Fruit fly (Drosophila melanogaster) whole organism, embryonic: ENCODE results near the gene path.

Source experiments
- Aef1 ChIP-seq: fragments of 200-800 bp; sonication (Bioruptor generic); IDR thresholded peaks from 3 replicates; pipeline ENCODE4 v1.3.6; 2022; ENCODE audit warnings: missing biosample characterization, missing genetic modification characterization
- Atf6 ChIP-seq: fragments of 200-800 bp; sonication (Bioruptor generic); IDR thresholded peaks from 2 replicates; pipeline ENCODE4 v1.3.6; 2022; ENCODE audit warnings: missing biosample characterization, missing genetic modification characterization
- Awh ChIP-seq: fragments of 200-800 bp; sonication (Bioruptor generic); IDR thresholded peaks from 2 replicates; pipeline ENCODE4, ENCODE4 v1.3.6; 2022; ENCODE audit warnings: missing biosample characterization, missing genetic modification characterization
- CG10565 ChIP-seq: fragments of 200-800 bp; sonication (Bioruptor generic); optimal IDR thresholded peaks from 3 replicates; lab custom pipeline; 2016; ENCODE audit warnings: missing biosample characterization, mild to moderate bottlenecking, missing genetic modification characterization
- CG11504 ChIP-seq: fragments of 200-800 bp; sonication (Bioruptor generic); optimal IDR thresholded peaks from 3 replicates; lab custom pipeline; 2019; ENCODE audit warnings: missing biosample characterization, mild to moderate bottlenecking, missing genetic modification characterization, moderate library complexity
- CG12219 ChIP-seq: fragments of 200-800 bp; sonication (Bioruptor generic); optimal IDR thresholded peaks from 3 replicates; lab custom pipeline; 2018; ENCODE audit warnings: missing biosample characterization, mild to moderate bottlenecking, missing genetic modification characterization
- CG14965 ChIP-seq: fragments of 200-800 bp; sonication (Bioruptor generic); optimal IDR thresholded peaks from 2 replicates; lab custom pipeline; 2016; ENCODE audit warnings: missing biosample characterization, missing genetic modification characterization, borderline replicate concordance
- CG18011 ChIP-seq: fragments of 200-800 bp; sonication (Bioruptor generic); optimal IDR thresholded peaks from 2 replicates; lab custom pipeline; 2017; ENCODE audit warnings: missing biosample characterization, missing genetic modification characterization, mild to moderate bottlenecking, moderate library complexity, missing genotype
- CG1832 ChIP-seq: fragments of 200-800 bp; sonication (Bioruptor generic); optimal IDR thresholded peaks from 2 replicates; lab custom pipeline; 2017; ENCODE audit warnings: missing biosample characterization, mild to moderate bottlenecking, missing genetic modification characterization, inconsistent platforms
- CG2116 ChIP-seq: fragments of 200-800 bp; sonication (Bioruptor generic); optimal IDR thresholded peaks from 3 replicates; lab custom pipeline; 2018; ENCODE audit warnings: missing biosample characterization, mild to moderate bottlenecking, missing genetic modification characterization
- CG30020 ChIP-seq: fragments of 200-800 bp; optimal IDR thresholded peaks from 2 replicates; lab custom pipeline; 2019; ENCODE audit warnings: missing biosample characterization, mild to moderate bottlenecking, missing genetic modification characterization, moderate library complexity
- CG3065 ChIP-seq: fragments of 200-800 bp; sonication (Bioruptor generic); optimal IDR thresholded peaks from 2 replicates; lab custom pipeline; 2016; ENCODE audit warnings: missing biosample characterization, missing genetic modification characterization
- CG31441 ChIP-seq: fragments of 200-800 bp; sonication (Bioruptor generic); IDR thresholded peaks from 2 replicates; pipeline ENCODE4 v1.3.6; 2022; ENCODE audit warnings: missing biosample characterization, missing genetic modification characterization
- CG34422 ChIP-seq: fragments of 200-800 bp; sonication (Bioruptor generic); IDR thresholded peaks from 3 replicates; pipeline ENCODE4 v1.3.6; 2022; ENCODE audit warnings: missing biosample characterization, missing genetic modification characterization
- CG4854 ChIP-seq: fragments of 200-800 bp; sonication (Bioruptor generic); optimal IDR thresholded peaks from 2 replicates; lab custom pipeline; 2016; ENCODE audit warnings: missing biosample characterization, missing genetic modification characterization, inconsistent platforms
- CG6254 ChIP-seq: fragments of 200-800 bp; sonication (Bioruptor generic); optimal IDR thresholded peaks from 3 replicates; lab custom pipeline; 2017; ENCODE audit warnings: mild to moderate bottlenecking, missing biosample characterization, missing genetic modification reagents, missing genetic modification characterization
- CG6765 ChIP-seq: fragments of 200-800 bp; sonication (Bioruptor generic); optimal IDR thresholded peaks from 3 replicates; lab custom pipeline; 2017; ENCODE audit warnings: missing biosample characterization, mild to moderate bottlenecking, missing genetic modification characterization
- CG8089 ChIP-seq: fragments of 200-800 bp; sonication (Bioruptor generic); optimal IDR thresholded peaks from 3 replicates; lab custom pipeline; 2016; ENCODE audit warnings: missing biosample characterization, missing genetic modification characterization
- ERR ChIP-seq: fragments of 200-800 bp; sonication (Bioruptor generic); optimal IDR thresholded peaks from 2 replicates; lab custom pipeline; 2016; ENCODE audit warnings: missing biosample characterization, missing genetic modification characterization
- Elba2 ChIP-seq: fragments of 200-800 bp; sonication (Bioruptor generic); optimal IDR thresholded peaks from 3 replicates; lab custom pipeline; 2016; ENCODE audit warnings: missing biosample characterization, missing genetic modification characterization
- Gug ChIP-seq: fragments of 200-800 bp; sonication (Bioruptor generic); IDR thresholded peaks from 4 replicates; pipeline ENCODE4 v1.3.6; 2022; ENCODE audit warnings: missing biosample characterization, missing genetic modification characterization
- HLH54F ChIP-seq: fragments of 200-800 bp; sonication (Bioruptor generic); optimal IDR thresholded peaks from 3 replicates; lab custom pipeline; 2016; ENCODE audit warnings: missing biosample characterization, missing genetic modification characterization
- Hr51 ChIP-seq, 2 experiments: fragments of 200-800 bp; sonication (Bioruptor generic); optimal IDR thresholded peaks; 2 replicates in 1 of 2; 3 replicates in 1 of 2; lab custom pipeline; 2016 to 2018; ENCODE audit warnings: missing biosample characterization in 2 of 2, missing genetic modification characterization in 2 of 2, mild to moderate bottlenecking in 1 of 2, moderate library complexity in 1 of 2
- Meics ChIP-seq: fragments of 200-800 bp; sonication (Bioruptor generic); optimal IDR thresholded peaks from 2 replicates; lab custom pipeline; 2017; ENCODE audit warnings: missing biosample characterization, mild to moderate bottlenecking, missing genetic modification characterization
- Neu2 ChIP-seq: fragments of 200-800 bp; sonication (Bioruptor generic); optimal IDR thresholded peaks from 3 replicates; lab custom pipeline; 2016; ENCODE audit warnings: missing biosample characterization, missing genetic modification characterization, borderline replicate concordance
- Oaz ChIP-seq: fragments of 200-800 bp; sonication (Bioruptor generic); IDR thresholded peaks from 2 replicates; pipeline ENCODE4 v1.3.6; 2022; ENCODE audit warnings: missing biosample characterization, missing genetic modification characterization
- Optix ChIP-seq: fragments of 200-800 bp; sonication (Bioruptor generic); IDR thresholded peaks from 3 replicates; pipeline ENCODE4 v1.3.6; 2022; ENCODE audit warnings: missing biosample characterization, missing genetic modification characterization
- Six4 ChIP-seq: fragments of 200-800 bp; sonication (Bioruptor generic); optimal IDR thresholded peaks from 2 replicates; lab custom pipeline; 2016; ENCODE audit warnings: missing biosample characterization, missing genetic modification characterization
- Sry-δ ChIP-seq: fragments of 200-800 bp; sonication (Bioruptor generic); optimal IDR thresholded peaks from 2 replicates; lab custom pipeline; 2016; ENCODE audit warnings: missing biosample characterization, missing genetic modification characterization
- Xrp1 ChIP-seq: fragments of 200-800 bp; sonication (Bioruptor generic); IDR thresholded peaks from 2 replicates; pipeline ENCODE4 v1.3.6; 2022; ENCODE audit warnings: missing biosample characterization, missing genetic modification characterization
- YL-1 ChIP-seq: fragments of 200-800 bp; sonication (Bioruptor generic); optimal IDR thresholded peaks from 3 replicates; lab custom pipeline; 2017; ENCODE audit warnings: missing biosample characterization, mild to moderate bottlenecking, missing genetic modification characterization
- cg ChIP-seq: fragments of 200-800 bp; sonication (Bioruptor generic); optimal IDR thresholded peaks from 3 replicates; lab custom pipeline; 2019; ENCODE audit warnings: missing biosample characterization, mild to moderate bottlenecking, missing genetic modification characterization, moderate library complexity
- chm ChIP-seq: fragments of 200-800 bp; sonication (Bioruptor generic); IDR thresholded peaks from 2 replicates; pipeline ENCODE4 v1.3.6; 2022; ENCODE audit warnings: missing biosample characterization, missing genetic modification characterization
- da ChIP-seq: fragments of 200-800 bp; sonication (Bioruptor generic); optimal IDR thresholded peaks from 2 replicates; lab custom pipeline; 2016; ENCODE audit warnings: missing biosample characterization, missing genetic modification characterization
- dan ChIP-seq: fragments of 200-800 bp; sonication (Bioruptor generic); IDR thresholded peaks from 2 replicates; pipeline ENCODE4 v1.3.6; 2022; ENCODE audit warnings: missing biosample characterization, missing genetic modification characterization
- danr ChIP-seq: fragments of 200-800 bp; sonication (Bioruptor generic); IDR thresholded peaks from 2 replicates; pipeline ENCODE4 v1.3.6; 2022; ENCODE audit warnings: missing biosample characterization, missing genetic modification characterization
- emc ChIP-seq: fragments of 200-800 bp; sonication (Bioruptor generic); optimal IDR thresholded peaks from 2 replicates; lab custom pipeline; 2016; ENCODE audit warnings: missing biosample characterization, missing genetic modification characterization
- en ChIP-seq: fragments of 200-800 bp; sonication (Bioruptor generic); optimal IDR thresholded peaks from 2 replicates; lab custom pipeline; 2016; ENCODE audit warnings: missing biosample characterization, missing genetic modification characterization
- esg ChIP-seq: fragments of 200-800 bp; sonication (Bioruptor generic); conservative IDR thresholded peaks from 2 replicates; pipeline ENCODE4 v1.3.6; 2022; ENCODE audit warnings: missing biosample characterization, missing genetic modification characterization
- fd96Cb ChIP-seq: fragments of 200-800 bp; sonication (Bioruptor generic); optimal IDR thresholded peaks from 2 replicates; lab custom pipeline; 2018; ENCODE audit warnings: missing biosample characterization, mild to moderate bottlenecking, missing genetic modification characterization, moderate library complexity
- gt ChIP-seq: fragments of 200-800 bp; sonication (Bioruptor generic); IDR thresholded peaks from 2 replicates; pipeline ENCODE4 v1.3.6; 2022; ENCODE audit warnings: missing biosample characterization, missing genetic modification characterization
- nom ChIP-seq: fragments of 200-800 bp; sonication (Bioruptor generic); optimal IDR thresholded peaks from 2 replicates; lab custom pipeline; 2017; ENCODE audit warnings: missing biosample characterization, missing genetic modification characterization, mild to moderate bottlenecking, moderate library complexity, missing genetic modification reagents
- pum ChIP-seq: fragments of 200-800 bp; sonication (Bioruptor generic); optimal IDR thresholded peaks from 2 replicates; lab custom pipeline; 2016; ENCODE audit warnings: missing biosample characterization, missing genetic modification characterization
- run ChIP-seq: fragments of 200-800 bp; sonication (Bioruptor generic); optimal IDR thresholded peaks from 3 replicates; lab custom pipeline; 2018; ENCODE audit warnings: missing biosample characterization, mild to moderate bottlenecking, missing genetic modification characterization
- salm ChIP-seq: fragments of 200-800 bp; sonication (Bioruptor generic); optimal IDR thresholded peaks from 2 replicates; lab custom pipeline; 2018; ENCODE audit warnings: missing biosample characterization, mild to moderate bottlenecking, missing genetic modification characterization
- sd ChIP-seq: fragments of 200-800 bp; sonication (Bioruptor generic); optimal IDR thresholded peaks from 3 replicates; lab custom pipeline; 2018; ENCODE audit warnings: missing biosample characterization, mild to moderate bottlenecking, missing genetic modification characterization, moderate library complexity
- slp2 ChIP-seq: fragments of 200-800 bp; sonication (Bioruptor generic); optimal IDR thresholded peaks from 2 replicates; lab custom pipeline; 2016; ENCODE audit warnings: missing biosample characterization, missing genetic modification characterization
- sna ChIP-seq: fragments of 200-800 bp; sonication (Bioruptor generic); IDR thresholded peaks from 2 replicates; pipeline ENCODE4 v1.3.6; 2022; ENCODE audit warnings: missing biosample characterization, missing genetic modification characterization; ENCODE audit not compliant: partially characterized antibody
- tio ChIP-seq: fragments of 200-800 bp; sonication (Bioruptor generic); optimal IDR thresholded peaks from 2 replicates; lab custom pipeline; 2017; ENCODE audit warnings: missing biosample characterization, missing genetic modification characterization, inconsistent platforms
- tup ChIP-seq: fragments of 200-800 bp; sonication (Bioruptor generic); optimal IDR thresholded peaks from 2 replicates; lab custom pipeline; 2016; ENCODE audit warnings: missing biosample characterization, mild to moderate bottlenecking, missing genetic modification characterization, moderate library complexity
- wor ChIP-seq: fragments of 200-800 bp; sonication (Bioruptor generic); IDR thresholded peaks from 2 replicates; pipeline ENCODE4 v1.3.6; 2022; ENCODE audit warnings: missing biosample characterization, missing genetic modification characterization

Gene path

dm6 chr3L:9457619-9458092 lies 47.5 kb downstream of the path start, which contains the start of gene CG3437 (continued):
- peak; percentile 100 for TF ChIP-seq CG34422 (GFP tag; lab: Robert Waterston, UW)
- peak; percentile 99 for TF ChIP-seq Optix (GFP tag; lab: Robert Waterston, UW)
- TF ChIP-seq CG11504, result peak; percentile 98
- peak; percentile 98 for TF ChIP-seq YL-1 (GFP tag; lab: Kevin White, UChicago)
- TF ChIP-seq Hr51 (GFP tag; optimal IDR thresholded peaks at IDR 0.05; lab: Kevin White, UChicago), result peak; percentile 97 to 98
- peak; percentile 98 for TF ChIP-seq dan
- peak; percentile 100 for TF ChIP-seq Xrp1 (GFP tag; lab: Robert Waterston, UW)
- peak; percentile 95 for TF ChIP-seq Neu2 (GFP tag; lab: Kevin White, UChicago)
- peak; percentile 98 for TF ChIP-seq CG12219
- peak; percentile 99 for TF ChIP-seq esg (GFP tag; lab: Robert Waterston, UW)
- peak; percentile 99 for TF ChIP-seq Awh (GFP tag; lab: Robert Waterston, UW)
- TF ChIP-seq danr (GFP tag; lab: Robert Waterston, UW), result peak; percentile 99
- peak; percentile 99 for TF ChIP-seq Atf6
- peak; percentile 93 for TF ChIP-seq CG18011 (GFP tag; lab: Kevin White, UChicago)
- TF ChIP-seq sd, result peak; percentile 96
- peak; percentile 97 for TF ChIP-seq emc (GFP tag; lab: Kevin White, UChicago)
- TF ChIP-seq salm, result peak; percentile 97
- TF ChIP-seq fd96Cb (tag; lab: Kevin White, UChicago), result peak; percentile 99
- peak; percentile 98 for TF ChIP-seq Oaz (GFP tag; lab: Robert Waterston, UW)
- TF ChIP-seq wor (GFP tag; lab: Robert Waterston, UW), result peak; percentile 97
- peak; percentile 97 for TF ChIP-seq ERR (GFP tag; lab: Kevin White, UChicago)
- TF ChIP-seq CG4854 (GFP tag; lab: Kevin White, UChicago), result peak; percentile 98
- peak; percentile 98 for TF ChIP-seq CG31441 (GFP tag; lab: Robert Waterston, UW)
- peak; percentile 97 for TF ChIP-seq CG3065
- peak; percentile 99 for TF ChIP-seq chm (GFP tag; lab: Robert Waterston, UW)
- TF ChIP-seq CG14965 (GFP tag; lab: Kevin White, UChicago), result peak; percentile 82
- peak; percentile 99 for TF ChIP-seq slp2 (GFP tag; lab: Kevin White, UChicago)
- peak; percentile 92 for TF ChIP-seq CG10565
- peak; percentile 99 for TF ChIP-seq gt (GFP tag; lab: Robert Waterston, UW)
- TF ChIP-seq CG30020 (tag; lab: Kevin White, UChicago), result peak; percentile 81
- no peak; the same call in 1 of the 2 replicates for TF ChIP-seq sna (GFP tag; lab: Robert Waterston, UW)
- TF ChIP-seq Meics (GFP tag; lab: Kevin White, UChicago), result peak; percentile 99
- TF ChIP-seq CG6254 (GFP tag; lab: Kevin White, UChicago), result peak; percentile 96
- no peak for TF ChIP-seq cg (GFP tag; lab: Kevin White, UChicago)
- peak; percentile 98 for TF ChIP-seq en (GFP tag; lab: Kevin White, UChicago)
- TF ChIP-seq Six4 (GFP tag; lab: Kevin White, UChicago), result peak; percentile 97
- TF ChIP-seq CG6765 (GFP tag; lab: Kevin White, UChicago), result peak; percentile 99
- TF ChIP-seq pum (GFP tag; lab: Kevin White, UChicago), result peak; percentile 99
- peak; percentile 97 for TF ChIP-seq tup (GFP tag; lab: Kevin White, UChicago)
- TF ChIP-seq CG8089, result peak; percentile 97
- peak; percentile 90 for TF ChIP-seq CG2116 (GFP tag; lab: Kevin White, UChicago)
- TF ChIP-seq da (GFP tag; lab: Kevin White, UChicago), result peak; percentile 95
- TF ChIP-seq CG1832, result no peak
- TF ChIP-seq Sry-δ (GFP tag; lab: Kevin White, UChicago), result peak; percentile 78
- peak; percentile 99 for TF ChIP-seq Gug (GFP tag; lab: Robert Waterston, UW)
- peak; percentile 99 for TF ChIP-seq nom
- peak; percentile 94 for TF ChIP-seq run (tag; lab: Kevin White, UChicago)
- TF ChIP-seq HLH54F, result peak; percentile 99
- TF ChIP-seq Elba2, result peak; percentile 53
- TF ChIP-seq tio (GFP tag; lab: Kevin White, UChicago), result peak; percentile 98
- peak; percentile 99 for TF ChIP-seq Aef1 (GFP tag; lab: Robert Waterston, UW)
